Fruit fly (Drosophila melanogaster) whole organism, pupa: ENCODE measurements around the gene Rcc1.
A peak's percentile ranks its signal among the peaks of the same experiment; 100 is the strongest.

Experiments
- CG10348 ChIP-seq: fragments of 200-800 bp; sonication (Bioruptor generic); IDR thresholded peaks from 2 replicates; pipeline ENCODE4 v1.3.6; 2022; ENCODE audit warnings: missing biosample characterization, missing genetic modification characterization
- CG12605 ChIP-seq: fragments of 200-800 bp; sonication (Bioruptor generic); IDR thresholded peaks from 2 replicates; pipeline ENCODE4 v1.3.6; 2022; ENCODE audit warnings: missing biosample characterization, missing genetic modification characterization
- CG13204 ChIP-seq: fragments of 200-800 bp; sonication (Bioruptor generic); optimal IDR thresholded peaks from 2 replicates; lab custom pipeline; 2018; ENCODE audit warnings: missing biosample characterization, mild to moderate bottlenecking, missing genetic modification characterization, moderate library complexity
- CG14655 ChIP-seq: fragments of 200-800 bp; sonication (Bioruptor generic); optimal IDR thresholded peaks from 3 replicates; lab custom pipeline; 2017; ENCODE audit warnings: mild to moderate bottlenecking, missing biosample characterization, missing genetic modification reagents, missing genetic modification characterization
- CG15710 ChIP-seq: fragments of 200-800 bp; sonication (Bioruptor generic); optimal IDR thresholded peaks from 2 replicates; lab custom pipeline; 2018; ENCODE audit warnings: missing biosample characterization, mild to moderate bottlenecking, missing genetic modification characterization, moderate library complexity
- CG17806 ChIP-seq: fragments of 200-800 bp; sonication (Bioruptor generic); optimal IDR thresholded peaks from 2 replicates; lab custom pipeline; 2018; ENCODE audit warnings: missing biosample characterization, mild to moderate bottlenecking, missing genetic modification characterization, moderate library complexity
- CG32121 ChIP-seq: fragments of 200-800 bp; sonication (Bioruptor generic); IDR thresholded peaks from 2 replicates; pipeline ENCODE4 v1.3.6; 2022; ENCODE audit warnings: missing biosample characterization, missing genetic modification characterization
- CG34367 ChIP-seq: fragments of 200-800 bp; sonication (Bioruptor generic); optimal IDR thresholded peaks from 2 replicates; lab custom pipeline; 2018; ENCODE audit warnings: missing biosample characterization, mild to moderate bottlenecking, missing genetic modification characterization
- CG4496 ChIP-seq: fragments of 200-800 bp; sonication (Bioruptor generic); IDR thresholded peaks from 3 replicates; pipeline ENCODE4 v1.3.6; 2022; ENCODE audit warnings: missing biosample characterization, missing genetic modification characterization
- CG8159 ChIP-seq: fragments of 200-800 bp; sonication (Bioruptor generic); optimal IDR thresholded peaks from 3 replicates; lab custom pipeline; 2018; ENCODE audit warnings: missing biosample characterization, mild to moderate bottlenecking, missing genetic modification characterization, moderate library complexity
- CG8301 ChIP-seq: fragments of 200-800 bp; sonication (Bioruptor generic); optimal IDR thresholded peaks from 2 replicates; lab custom pipeline; 2018; ENCODE audit warnings: missing biosample characterization, mild to moderate bottlenecking, missing genetic modification characterization
- CG9948 ChIP-seq: fragments of 200-800 bp; sonication (Bioruptor generic); optimal IDR thresholded peaks from 2 replicates; lab custom pipeline; 2018; ENCODE audit warnings: missing biosample characterization, mild to moderate bottlenecking, missing genetic modification characterization, moderate library complexity
- D1 ChIP-seq: fragments of 200-800 bp; sonication (Bioruptor generic); optimal IDR thresholded peaks from 2 replicates; lab custom pipeline; 2018; ENCODE audit warnings: missing biosample characterization, mild to moderate bottlenecking, missing genetic modification characterization, moderate library complexity
- EcR ChIP-seq: fragments of 200-800 bp; sonication (Bioruptor generic); optimal IDR thresholded peaks from 3 replicates; lab custom pipeline; 2019; ENCODE audit warnings: missing biosample characterization, missing genetic modification characterization, mild to moderate bottlenecking, moderate library complexity, missing genetic modification reagents
- Ets98B ChIP-seq: fragments of 200-800 bp; sonication (Bioruptor generic); IDR thresholded peaks from 2 replicates; pipeline ENCODE4 v1.3.6; 2022; ENCODE audit warnings: missing biosample characterization, missing genetic modification characterization
- Pif1A ChIP-seq: fragments of 200-800 bp; sonication (Bioruptor generic); optimal IDR thresholded peaks from 3 replicates; lab custom pipeline; 2016; ENCODE audit warnings: missing biosample characterization, missing genetic modification characterization
- Pif1B ChIP-seq: fragments of 200-800 bp; sonication (Bioruptor generic); optimal IDR thresholded peaks from 3 replicates; lab custom pipeline; 2016; ENCODE audit warnings: missing biosample characterization, missing genetic modification characterization
- Snoo ChIP-seq: fragments of 200-800 bp; sonication (Bioruptor generic); optimal IDR thresholded peaks from 3 replicates; lab custom pipeline; 2017; ENCODE audit warnings: missing biosample characterization, mild to moderate bottlenecking, missing genetic modification characterization, inconsistent platforms
- fd96Ca ChIP-seq: fragments of 200-800 bp; sonication (Bioruptor generic); IDR thresholded peaks from 3 replicates; pipeline ENCODE4 v1.3.6; 2022; ENCODE audit warnings: missing biosample characterization, missing genetic modification characterization
- gl ChIP-seq: fragments of 200-800 bp; sonication (Bioruptor generic); optimal IDR thresholded peaks from 2 replicates; lab custom pipeline; 2018; ENCODE audit warnings: missing biosample characterization, mild to moderate bottlenecking, missing genetic modification characterization
- rn ChIP-seq: fragments of 200-800 bp; sonication (Bioruptor generic); IDR thresholded peaks from 2 replicates; pipeline ENCODE4 v1.3.6; 2022; ENCODE audit warnings: missing biosample characterization, missing genetic modification characterization

Gene Rcc1

DNA sequence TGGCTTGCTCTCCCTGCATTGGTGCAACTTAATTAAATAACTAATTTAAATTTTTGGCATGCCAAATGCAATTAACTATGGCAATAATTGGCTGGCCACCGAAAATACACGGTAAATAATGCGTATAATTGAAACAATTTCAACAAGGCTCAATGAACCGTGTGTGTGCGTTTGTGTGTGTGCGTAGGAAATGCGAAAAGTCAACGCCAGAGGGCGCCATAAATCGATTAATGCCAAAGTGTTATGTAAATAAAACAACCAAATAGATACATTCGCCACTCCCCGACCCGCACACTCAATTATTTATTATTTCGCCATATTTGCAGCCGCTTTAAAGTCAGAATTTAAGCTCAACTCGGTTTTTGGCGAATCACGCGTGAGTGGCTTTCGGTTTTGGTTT is 24.6 kb upstream of the Rcc1 start:
- TF ChIP-seq rn (GFP tag; lab: Robert Waterston, UW) (no peak), CG9948 (tag; lab: Kevin White, UChicago) (no peak), CG17806 (tag; lab: Kevin White, UChicago) (no peak), CG8159 (tag; lab: Kevin White, UChicago) (no peak), D1 (no peak), CG10348 (GFP tag; lab: Robert Waterston, UW) (no peak), CG12605 (GFP tag; lab: Robert Waterston, UW) (no peak), fd96Ca (GFP tag; lab: Robert Waterston, UW) (no peak), Ets98B (GFP tag; lab: Robert Waterston, UW) (no peak), gl (tag; lab: Kevin White, UChicago) (no peak), CG13204 (GFP tag; lab: Kevin White, UChicago) (no peak), CG32121 (GFP tag; lab: Robert Waterston, UW) (no peak), CG4496 (GFP tag; lab: Robert Waterston, UW) (no peak), EcR (GFP tag; lab: Kevin White, UChicago) (no peak)
- TF ChIP-seq, all 21 proteins: peak for 0

DNA sequence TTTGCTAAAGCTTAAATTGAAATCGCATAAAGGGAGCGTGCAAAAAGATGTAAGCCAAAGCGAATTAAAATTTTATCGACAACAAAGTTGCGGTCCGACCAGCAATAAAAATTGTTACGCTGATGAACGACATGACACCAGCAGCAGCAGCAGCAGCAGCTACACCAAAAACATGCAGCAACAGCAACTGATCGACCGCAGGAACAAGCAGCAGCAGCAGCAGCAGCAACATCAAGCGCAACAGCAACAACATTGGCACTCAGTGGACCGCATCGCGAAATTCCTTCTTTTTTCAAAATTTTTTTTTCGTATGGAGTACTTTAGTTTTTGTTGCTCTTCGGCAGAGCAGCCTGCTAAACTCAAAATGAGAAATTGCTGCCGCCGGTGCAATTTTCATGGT is 22.4 kb upstream of the Rcc1 start:
- TF ChIP-seq Pif1A (GFP tag; lab: Kevin White, UChicago): no peak
- peak; percentile 49 for TF ChIP-seq CG13204 (GFP tag; lab: Kevin White, UChicago)

DNA sequence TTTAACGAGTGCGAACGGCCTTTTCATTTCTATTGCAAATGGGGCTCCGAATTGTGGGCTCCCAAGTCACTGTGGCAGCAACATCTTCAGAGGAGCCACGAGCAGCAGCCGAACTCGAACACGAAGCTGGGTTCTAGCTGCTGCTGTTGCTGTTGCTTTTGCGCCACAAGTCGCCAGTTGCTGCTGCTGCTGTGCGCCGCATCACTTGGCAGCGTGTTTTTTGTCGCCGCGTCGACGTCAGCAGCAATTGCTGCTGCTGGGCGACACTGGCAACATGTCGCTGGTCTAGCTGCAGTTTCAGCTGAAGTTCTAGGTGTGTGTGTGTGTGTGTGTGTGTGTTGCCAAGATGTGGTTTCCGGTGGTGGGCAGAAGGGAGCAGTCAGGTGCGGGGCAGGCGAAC is 20.0 kb upstream of the Rcc1 start:
- no peak for TF ChIP-seq CG34367 (tag; lab: Kevin White, UChicago)
- TF ChIP-seq CG12605 (GFP tag; lab: Robert Waterston, UW): peak; percentile 41; the same call in 1 of the 2 replicates
- peak; percentile 20; the same call in 1 of the 2 replicates for TF ChIP-seq Ets98B (GFP tag; lab: Robert Waterston, UW)
- 0 out of 3 replicates have a peak, but pooled peaks have one; percentile 31 for TF ChIP-seq fd96Ca (GFP tag; lab: Robert Waterston, UW)
- TF ChIP-seq CG4496 (GFP tag; lab: Robert Waterston, UW): no peak
- TF ChIP-seq EcR (GFP tag; lab: Kevin White, UChicago): peak; percentile 23
- TF ChIP-seq CG17806 (tag; lab: Kevin White, UChicago): no peak
- TF ChIP-seq gl (tag; lab: Kevin White, UChicago): no peak
- peak; percentile 56 for TF ChIP-seq CG13204 (GFP tag; lab: Kevin White, UChicago)
- TF ChIP-seq, all 21 proteins: peak for 5

DNA sequence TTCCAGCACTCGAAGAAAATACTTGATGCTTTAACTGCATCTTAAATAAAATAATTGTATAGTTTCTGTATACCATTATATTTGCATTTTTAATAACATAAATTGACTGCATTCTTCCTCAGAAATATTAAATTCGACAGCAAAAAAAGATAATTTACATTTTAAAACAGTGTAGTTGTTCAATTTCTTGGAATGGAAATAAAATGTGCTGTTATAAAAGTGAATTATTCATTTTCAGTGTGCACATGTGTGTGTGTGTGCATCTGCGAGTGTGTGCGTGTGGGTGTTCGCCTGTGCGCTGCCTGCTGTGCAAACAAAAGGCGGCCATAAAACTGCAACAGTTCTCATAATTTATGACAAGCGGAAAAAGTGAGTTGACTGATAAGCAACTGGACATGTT is 19.6 kb upstream of the Rcc1 start:
- TF ChIP-seq CG34367 (tag; lab: Kevin White, UChicago): no peak
- peak; percentile 5 for TF ChIP-seq Snoo (tag; lab: Kevin White, UChicago)
- TF ChIP-seq CG15710 (tag; lab: Kevin White, UChicago): peak; percentile 12
- peak; percentile 47 for TF ChIP-seq CG17806 (tag; lab: Kevin White, UChicago)
- no peak for TF ChIP-seq EcR (GFP tag; lab: Kevin White, UChicago)
- no peak for TF ChIP-seq Ets98B (GFP tag; lab: Robert Waterston, UW)
- TF ChIP-seq CG13204 (GFP tag; lab: Kevin White, UChicago): no peak
- peak; percentile 20; the same call in 1 of the 2 replicates for TF ChIP-seq CG12605 (GFP tag; lab: Robert Waterston, UW)
- TF ChIP-seq rn (GFP tag; lab: Robert Waterston, UW): no peak
- TF ChIP-seq Pif1A (GFP tag; lab: Kevin White, UChicago): no peak
- no peak for TF ChIP-seq CG10348 (GFP tag; lab: Robert Waterston, UW)
- peak; percentile 67 for TF ChIP-seq CG8159 (tag; lab: Kevin White, UChicago)
- peak; percentile 74 for TF ChIP-seq CG8301
- TF ChIP-seq CG9948 (tag; lab: Kevin White, UChicago): peak; percentile 58
- no peak for TF ChIP-seq gl (tag; lab: Kevin White, UChicago)
- TF ChIP-seq CG14655: peak; percentile 78
- TF ChIP-seq CG4496 (GFP tag; lab: Robert Waterston, UW): no peak
- TF ChIP-seq Pif1B (GFP tag; lab: Kevin White, UChicago): peak; percentile 13
- no peak for TF ChIP-seq CG32121 (GFP tag; lab: Robert Waterston, UW)
- TF ChIP-seq fd96Ca (GFP tag; lab: Robert Waterston, UW): no peak
- TF ChIP-seq D1: no peak

DNA sequence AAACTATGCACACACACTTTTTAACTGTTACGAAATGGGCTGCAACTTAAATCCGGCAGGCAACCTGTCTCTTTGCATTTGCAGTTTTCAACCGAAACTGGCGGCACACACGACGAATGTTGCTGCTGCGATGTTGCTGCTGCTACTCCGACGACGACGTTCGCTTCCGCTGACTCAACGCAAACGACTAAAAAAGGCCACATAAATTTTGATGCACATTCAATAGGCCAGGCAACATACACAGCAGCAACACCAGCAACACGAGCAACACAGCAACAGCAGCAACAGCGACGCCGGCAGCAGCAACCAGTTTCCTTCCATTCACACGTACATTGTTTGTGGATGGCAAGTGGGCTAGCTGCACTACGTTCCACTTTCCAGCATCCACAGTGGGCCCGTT is 17.9 kb upstream of the Rcc1 start, which contains the start of gene Egfrap:
Egfrap (minus strand) TSS at position 192 of the 400 bp plus-strand sequence.
- TF ChIP-seq rn (GFP tag; lab: Robert Waterston, UW): no peak
- no peak for TF ChIP-seq CG8159 (tag; lab: Kevin White, UChicago)
- TF ChIP-seq CG4496 (GFP tag; lab: Robert Waterston, UW): peak; percentile 50; the same call in 1 of the 3 replicates
- peak; percentile 51; the same call in 1 of the 2 replicates for TF ChIP-seq Ets98B (GFP tag; lab: Robert Waterston, UW)
- TF ChIP-seq CG34367 (tag; lab: Kevin White, UChicago): no peak
- TF ChIP-seq EcR (GFP tag; lab: Kevin White, UChicago): peak; percentile 14
- TF ChIP-seq CG13204 (GFP tag; lab: Kevin White, UChicago): peak; percentile 36
- no peak for TF ChIP-seq CG12605 (GFP tag; lab: Robert Waterston, UW)
- no peak for TF ChIP-seq Snoo (tag; lab: Kevin White, UChicago)
- no peak for TF ChIP-seq CG10348 (GFP tag; lab: Robert Waterston, UW)

DNA sequence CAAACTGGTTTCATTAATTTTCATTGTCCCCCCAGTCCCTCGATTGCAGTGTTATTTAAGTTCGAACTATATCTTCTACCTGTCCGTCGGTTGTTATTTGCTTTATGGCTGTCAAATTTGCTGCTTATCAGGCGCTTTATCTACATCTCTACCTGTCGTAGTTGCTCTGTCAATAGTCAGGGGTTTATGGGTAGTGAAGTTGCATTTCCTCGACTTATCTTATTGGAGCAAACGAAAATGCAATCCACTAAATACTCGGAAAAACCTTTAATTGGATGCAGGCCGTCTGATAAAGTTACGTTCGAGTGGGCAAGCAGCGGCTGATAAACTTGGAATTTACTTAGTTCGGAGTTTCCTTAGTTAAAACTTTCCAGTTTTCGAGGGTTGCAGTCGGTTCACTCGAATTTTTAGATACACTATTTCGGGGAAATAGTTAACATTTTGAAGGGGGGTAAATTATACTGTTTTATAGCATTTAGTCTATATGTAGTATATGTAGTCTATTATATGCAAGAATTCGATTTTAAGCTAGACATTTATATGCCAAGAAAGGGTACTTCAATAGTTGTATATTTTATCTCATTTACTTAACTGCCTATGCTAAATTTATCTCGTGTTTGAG is 14.6 kb upstream of the Rcc1 start:
- no peak for TF ChIP-seq CG4496 (GFP tag; lab: Robert Waterston, UW)
- no peak for TF ChIP-seq CG32121 (GFP tag; lab: Robert Waterston, UW)
- no peak for TF ChIP-seq CG34367 (tag; lab: Kevin White, UChicago)
- TF ChIP-seq CG9948 (tag; lab: Kevin White, UChicago): no peak
- TF ChIP-seq rn (GFP tag; lab: Robert Waterston, UW): no peak
- TF ChIP-seq D1: no peak
- no peak for TF ChIP-seq EcR (GFP tag; lab: Kevin White, UChicago)
- no peak for TF ChIP-seq CG14655
- no peak for TF ChIP-seq gl (tag; lab: Kevin White, UChicago)
- no peak for TF ChIP-seq Pif1A (GFP tag; lab: Kevin White, UChicago)
- TF ChIP-seq CG13204 (GFP tag; lab: Kevin White, UChicago): no peak
- TF ChIP-seq Ets98B (GFP tag; lab: Robert Waterston, UW): no peak
- no peak for TF ChIP-seq CG12605 (GFP tag; lab: Robert Waterston, UW)
- TF ChIP-seq, all 21 proteins: peak for 0
